Worm (Caenorhabditis elegans) whole organism, L2 larva: Measurements from ENCODE around the gene pqn-65.
"Not testable (repeated sequence)": the region's sequence is repeated elsewhere in the genome, so short reads cannot be mapped to it uniquely, and the experiment has no call there.

Experiments
- C34F6.9 ChIP-seq: fragments of 150-350 bp; optimal IDR thresholded peaks from 2 replicates; lab custom pipeline; 2014; ENCODE audit warnings: missing biosample characterization, missing genetic modification characterization
- R02D3.7 ChIP-seq: fragments of 150-350 bp; optimal IDR thresholded peaks from 2 replicates; lab custom pipeline; 2014; ENCODE audit warnings: missing biosample characterization, missing genetic modification characterization
- alr-1 ChIP-seq: fragments of 150-350 bp; optimal IDR thresholded peaks from 2 replicates; lab custom pipeline; 2014; ENCODE audit warnings: missing biosample characterization, missing genetic modification characterization
- mdl-1 ChIP-seq, 2 experiments: fragments of 150-350 bp in 1 of 2; sonication (generic microtip) in 1 of 2; optimal IDR thresholded peaks; 2 replicates each; lab custom pipeline; 2017; ENCODE audit warnings: missing biosample characterization in 2 of 2, missing genetic modification characterization in 2 of 2
- nhr-21 ChIP-seq: fragments of 150-350 bp; optimal IDR thresholded peaks from 2 replicates; lab custom pipeline; 2014; ENCODE audit warnings: missing biosample characterization, missing genetic modification characterization
- snpc-4 ChIP-seq: fragments of 150-350 bp; optimal IDR thresholded peaks from 2 replicates; lab custom pipeline; 2014; ENCODE audit warnings: missing biosample characterization, missing genetic modification characterization
- unc-39 ChIP-seq: fragments of 150-350 bp; optimal IDR thresholded peaks from 2 replicates; lab custom pipeline; 2014; ENCODE audit warnings: missing biosample characterization, missing genetic modification characterization
- unc-55 ChIP-seq: fragments of 150-350 bp; sonication (generic microtip); optimal IDR thresholded peaks from 3 replicates; lab custom pipeline; 2014; ENCODE audit warnings: missing biosample characterization, missing genetic modification reagents, missing genetic modification characterization
- unc-62 ChIP-seq: fragments of 150-350 bp; optimal IDR thresholded peaks from 2 replicates; lab custom pipeline; 2014; ENCODE audit warnings: missing biosample characterization, missing genetic modification reagents, missing genetic modification characterization
- ztf-4 ChIP-seq: fragments of 150-350 bp; optimal IDR thresholded peaks from 2 replicates; lab custom pipeline; 2014; ENCODE audit warnings: missing biosample characterization, missing genetic modification characterization

DNA sequence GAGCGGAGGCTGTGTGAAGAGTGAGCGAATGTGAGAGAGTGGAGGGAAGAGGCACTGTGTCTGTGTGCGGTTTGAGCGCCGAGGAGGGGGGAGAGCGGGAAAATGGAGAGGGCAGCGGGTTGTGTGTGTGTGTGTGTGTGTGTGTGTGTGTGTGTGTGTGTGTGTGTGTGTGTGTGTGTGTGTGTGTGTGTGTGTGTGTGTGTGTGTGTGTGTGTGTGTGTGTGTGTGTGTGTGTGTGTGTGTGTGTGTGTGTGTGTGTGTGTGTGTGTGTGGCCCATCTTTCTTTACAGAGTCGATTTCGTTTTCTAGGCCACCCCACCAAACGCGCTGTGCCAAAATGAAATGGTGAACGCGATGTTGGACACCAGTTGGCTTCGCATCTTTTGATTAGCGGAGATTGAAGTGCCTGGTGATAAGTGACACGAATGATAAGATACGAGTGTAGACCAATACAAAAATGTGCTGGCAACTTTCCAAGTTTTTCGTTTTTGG is 13.0 kb downstream of the pqn-65 start:
- TF ChIP-seq ztf-4 (tag; lab: Kevin White, UChicago) (peak; percentile 3), unc-55 (GFP tag; lab: Kevin White, UChicago) (peak; percentile 45), nhr-21 (tag; lab: Kevin White, UChicago) (peak; percentile 44), C34F6.9 (tag; lab: Kevin White, UChicago) (peak; percentile 2)
- TF ChIP-seq alr-1 (tag; lab: Kevin White, UChicago); R02D3.7 (tag; lab: Kevin White, UChicago); unc-39 (tag; lab: Kevin White, UChicago); snpc-4 (tag; lab: Kevin White, UChicago); unc-62; mdl-1 (tag; optimal IDR thresholded peaks at IDR 0.05; lab: Kevin White, UChicago): not testable (repeated sequence)
